Worm (Caenorhabditis elegans): ENCODE data around the gene C29F5.1.
A peak's percentile ranks its signal among the peaks of the same experiment; 100 is the strongest.

Gene C29F5.1

DNA sequence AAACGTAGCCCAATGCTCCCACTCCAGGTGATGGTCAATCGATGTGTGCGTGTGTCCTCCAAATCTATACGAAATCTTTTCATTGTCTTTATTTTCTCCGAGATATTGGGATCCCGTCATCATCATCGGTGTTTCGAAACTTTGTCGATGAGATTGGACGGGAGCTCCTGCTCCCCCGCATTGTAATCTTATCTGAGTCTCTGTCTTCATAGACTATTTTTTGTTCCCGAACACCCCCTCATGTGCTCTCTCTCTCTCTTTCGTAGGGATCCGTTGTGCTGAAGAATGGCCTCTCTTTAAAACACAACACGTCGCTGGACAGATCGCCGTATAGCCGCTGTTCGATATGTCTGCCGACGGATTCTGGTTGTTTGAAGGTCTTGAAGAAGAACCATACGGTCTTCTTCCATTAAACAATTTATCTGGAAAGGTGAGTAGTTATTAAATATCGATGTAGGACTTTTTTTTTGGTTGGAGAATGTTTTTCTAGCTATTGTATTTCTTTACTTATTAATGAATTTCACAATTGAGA is at the start of gene C29F5.1:
C29F5.1 (plus strand) TSS at position 317 of the 532 bp plus-strand sequence.
- no peak for TF ChIP-seq dao-5 (tag; optimal IDR thresholded peaks at IDR 0.05)
- TF ChIP-seq W03F9.2 (tag; optimal IDR thresholded peaks at IDR 0.05), result no peak
- TF ChIP-seq him-1 (tag; optimal IDR thresholded peaks at IDR 0.05), result no peak

DNA sequence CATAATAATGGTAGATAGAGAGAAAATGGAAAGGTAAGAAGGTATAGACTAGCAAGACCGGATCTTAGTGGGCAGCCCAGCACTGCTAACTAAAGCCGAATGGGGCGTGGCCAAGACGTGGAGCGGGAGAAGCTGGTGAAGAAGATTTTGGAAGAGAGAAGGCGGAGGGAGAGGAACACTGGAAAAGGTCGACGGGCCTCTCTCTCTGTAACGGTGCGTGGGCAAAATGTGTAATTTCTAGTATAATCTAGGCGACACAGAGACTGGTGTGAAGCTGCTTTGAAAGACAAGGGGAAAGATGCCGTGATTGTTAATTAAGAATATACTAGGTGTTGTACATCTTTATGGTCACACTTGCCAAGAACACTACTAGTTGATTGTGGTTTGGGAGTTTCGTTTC is 47.3 kb upstream of the C29F5.1 start, which contains the start of gene F13H8.5:
F13H8.5 (minus strand) TSS at position 101 of the 400 bp plus-strand sequence.
- no peak for TF ChIP-seq W03F9.2 (tag; optimal IDR thresholded peaks at IDR 0.05)
- no peak for TF ChIP-seq him-1 (tag; optimal IDR thresholded peaks at IDR 0.05)
- no peak for TF ChIP-seq dao-5 (tag; optimal IDR thresholded peaks at IDR 0.05)

DNA sequence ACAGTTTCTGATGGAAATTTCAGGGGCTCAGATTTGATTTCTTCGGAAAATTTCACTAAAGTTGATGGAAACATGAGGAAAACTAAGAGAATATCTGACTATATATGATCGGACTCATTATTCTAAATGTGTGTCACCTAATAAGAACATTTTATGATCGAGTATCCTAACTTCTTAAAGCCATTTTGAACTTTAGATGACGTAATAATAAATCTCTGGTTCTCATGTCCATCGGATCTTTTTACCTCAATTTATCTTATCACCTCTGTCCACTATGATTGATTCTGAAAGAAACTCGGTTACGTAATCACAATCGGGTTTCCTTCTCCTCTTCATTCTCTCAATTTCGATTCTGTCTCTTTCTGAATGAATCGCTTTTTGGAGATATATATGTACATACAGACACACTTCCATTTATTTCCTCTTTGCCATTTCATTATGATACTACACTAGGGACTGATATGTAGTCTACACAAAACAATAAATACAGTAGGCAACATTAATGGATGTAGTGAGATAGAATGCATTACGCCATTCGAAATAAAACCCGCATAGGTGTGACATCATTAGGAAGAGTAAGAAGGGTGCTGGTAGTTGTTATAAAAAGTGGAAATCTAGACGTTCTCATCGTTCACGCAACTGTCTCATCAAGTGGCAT is 46.0 kb upstream of the C29F5.1 start:
- no peak for TF ChIP-seq dao-5 (tag; optimal IDR thresholded peaks at IDR 0.05)
- TF ChIP-seq W03F9.2 (tag; optimal IDR thresholded peaks at IDR 0.05), result no peak
- no peak for TF ChIP-seq him-1 (tag; optimal IDR thresholded peaks at IDR 0.05)

DNA sequence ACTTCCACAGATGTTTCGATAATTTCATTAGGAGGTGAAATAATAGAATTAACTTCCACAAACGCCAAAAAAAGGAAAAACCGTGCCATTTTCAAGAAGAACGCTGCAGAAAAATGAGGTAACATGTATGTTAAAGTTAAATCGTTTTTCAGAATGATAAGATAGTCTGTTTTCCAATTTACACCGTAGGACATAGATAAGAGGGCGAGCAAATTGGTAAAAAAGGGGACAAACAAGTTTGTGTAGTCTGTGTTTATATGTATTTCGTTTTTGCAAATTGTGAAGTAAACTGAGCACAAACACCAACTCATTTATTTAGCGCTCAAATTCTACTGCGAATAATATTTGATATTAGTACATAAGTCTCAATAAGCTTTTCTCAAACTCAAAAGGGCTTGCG is 43.5 kb upstream of the C29F5.1 start, which contains the start of gene F13H8.11:
F13H8.11 (minus strand) TSS at position 155 of the 400 bp plus-strand sequence.
- TF ChIP-seq dao-5 (tag; optimal IDR thresholded peaks at IDR 0.05) (no peak), him-1 (tag; optimal IDR thresholded peaks at IDR 0.05) (no peak), W03F9.2 (tag; optimal IDR thresholded peaks at IDR 0.05) (no peak)

DNA sequence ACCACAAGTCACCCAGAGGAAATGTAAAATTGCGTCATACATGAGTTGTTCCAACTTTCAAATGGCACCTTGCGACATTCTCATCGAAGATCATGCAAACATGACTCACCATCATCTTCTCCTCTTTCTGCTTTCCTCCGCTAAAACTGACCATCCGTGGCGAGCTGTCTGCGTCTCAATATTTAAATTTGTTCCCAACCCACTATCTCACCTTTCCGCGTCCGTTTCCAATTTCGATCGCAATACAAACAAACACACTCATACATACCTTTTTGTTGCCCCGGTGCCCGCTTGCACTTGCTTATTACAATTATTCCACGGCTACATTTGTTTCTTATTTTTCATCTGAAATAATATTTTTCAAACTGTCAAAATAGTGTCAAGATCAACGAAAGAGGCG is 42.6 kb upstream of the C29F5.1 start, which contains the start of gene nmgp-1:
nmgp-1 (plus strand) TSS at position 174 of the 400 bp plus-strand sequence.
- TF ChIP-seq W03F9.2 (tag; optimal IDR thresholded peaks at IDR 0.05) (no peak), him-1 (tag; optimal IDR thresholded peaks at IDR 0.05) (no peak), dao-5 (tag; optimal IDR thresholded peaks at IDR 0.05) (no peak)

DNA sequence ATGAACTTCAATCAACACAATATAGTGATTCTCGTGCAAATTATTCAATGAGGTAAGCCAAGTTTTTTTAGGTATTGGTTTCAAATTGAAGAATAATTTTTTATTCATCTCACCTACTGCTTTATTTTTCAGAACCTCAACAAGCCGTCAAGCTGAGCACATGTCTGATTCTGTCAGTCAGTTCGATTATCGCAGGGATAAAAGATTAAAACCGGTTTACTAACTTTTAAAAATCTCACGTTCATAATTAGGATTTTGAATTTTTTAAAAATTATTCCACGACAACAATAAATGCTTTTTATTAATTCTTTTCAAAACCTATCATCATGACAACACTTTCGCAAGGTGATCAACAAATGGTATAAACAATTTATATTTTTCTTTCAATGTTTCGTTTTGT is 41.1 kb upstream of the C29F5.1 start, which contains the start of gene F13H8.12:
F13H8.12 (plus strand) TSS at position 301 of the 400 bp plus-strand sequence.
- TF ChIP-seq dao-5 (tag; optimal IDR thresholded peaks at IDR 0.05) (no peak), W03F9.2 (tag; optimal IDR thresholded peaks at IDR 0.05) (no peak), him-1 (tag; optimal IDR thresholded peaks at IDR 0.05) (no peak)

DNA sequence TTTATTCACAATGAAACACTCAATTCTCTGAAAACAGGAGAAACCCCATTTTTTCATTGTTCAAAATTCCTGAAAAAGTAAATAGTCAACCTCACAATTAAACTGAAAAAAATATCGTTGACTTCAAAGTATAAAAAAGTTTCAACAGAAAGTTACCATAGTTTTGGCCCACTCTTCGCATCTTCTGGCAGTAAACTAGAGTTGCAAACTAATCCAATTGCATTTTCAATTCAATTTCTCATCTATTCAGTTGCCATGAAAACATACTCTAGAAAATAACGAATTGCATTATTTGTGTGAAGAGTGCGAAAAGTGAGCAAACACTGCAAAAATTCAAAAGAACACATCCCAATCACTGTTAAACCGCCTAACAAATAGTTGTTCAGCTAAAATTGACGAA is 39.6 kb upstream of the C29F5.1 start, which contains the start of gene F13H8.3:
F13H8.3 (plus strand) TSS at position 301 of the 400 bp plus-strand sequence.
- TF ChIP-seq him-1 (tag; optimal IDR thresholded peaks at IDR 0.05) (no peak), W03F9.2 (tag; optimal IDR thresholded peaks at IDR 0.05) (no peak), dao-5 (tag; optimal IDR thresholded peaks at IDR 0.05) (no peak)

DNA sequence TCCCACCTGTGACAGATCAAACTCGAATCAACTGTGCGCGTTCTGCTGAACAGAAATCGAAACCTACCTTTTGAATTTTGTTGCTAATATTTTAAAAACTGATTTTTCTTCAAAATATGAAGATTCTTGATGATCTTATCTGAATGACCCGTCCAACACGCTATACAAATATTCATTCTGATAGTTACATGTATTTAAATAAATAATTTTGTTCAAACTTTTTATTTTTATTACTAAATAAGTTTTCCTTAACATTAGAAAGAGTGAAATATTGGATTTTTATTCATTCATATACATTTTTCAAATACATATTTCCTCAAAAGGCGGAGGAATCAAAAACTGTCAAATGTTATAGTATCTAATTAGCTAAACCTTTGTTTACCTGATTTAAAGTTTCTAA is 35.3 kb upstream of the C29F5.1 start, which contains the start of gene F13H8.8:
F13H8.8 (minus strand) TSS at position 101 of the 400 bp plus-strand sequence.
- TF ChIP-seq him-1 (tag; optimal IDR thresholded peaks at IDR 0.05), result no peak
- TF ChIP-seq W03F9.2 (tag; optimal IDR thresholded peaks at IDR 0.05), result no peak
- TF ChIP-seq dao-5 (tag; optimal IDR thresholded peaks at IDR 0.05), result no peak

DNA sequence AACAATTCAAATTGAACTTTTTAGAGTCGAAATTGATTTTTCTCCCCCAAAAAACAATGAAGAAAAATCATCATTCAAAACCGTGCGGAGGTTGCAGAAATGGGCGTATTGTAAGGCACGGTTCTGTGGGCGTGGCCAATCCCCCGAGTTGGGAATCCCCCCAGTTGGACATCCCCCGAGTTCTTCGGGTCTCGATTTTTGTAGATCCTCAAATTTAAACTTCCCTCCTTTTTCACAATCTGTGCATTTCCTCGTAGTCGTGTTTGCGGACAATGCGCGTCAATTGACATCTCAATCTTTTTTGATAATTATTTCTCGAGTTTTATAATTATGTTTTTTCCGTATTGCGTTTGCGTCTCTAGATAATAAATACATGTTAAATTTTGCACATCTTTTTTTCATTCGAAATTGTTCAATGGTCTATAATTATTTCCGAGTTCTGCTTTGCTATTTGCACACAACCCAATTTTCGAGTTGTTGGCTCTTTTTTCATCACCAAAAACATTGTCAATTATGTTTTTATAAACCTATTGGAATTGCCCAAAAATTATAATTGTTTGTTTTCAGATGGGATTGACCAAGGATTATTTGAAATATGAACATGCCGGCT is 33.4 kb upstream of the C29F5.1 start, which contains the start of gene F13H8.2:
F13H8.2 (plus strand) TSS at position 560 of the 610 bp plus-strand sequence.
- TF ChIP-seq W03F9.2 (tag; optimal IDR thresholded peaks at IDR 0.05) (peak; percentile 29), him-1 (tag; optimal IDR thresholded peaks at IDR 0.05) (no peak)

DNA sequence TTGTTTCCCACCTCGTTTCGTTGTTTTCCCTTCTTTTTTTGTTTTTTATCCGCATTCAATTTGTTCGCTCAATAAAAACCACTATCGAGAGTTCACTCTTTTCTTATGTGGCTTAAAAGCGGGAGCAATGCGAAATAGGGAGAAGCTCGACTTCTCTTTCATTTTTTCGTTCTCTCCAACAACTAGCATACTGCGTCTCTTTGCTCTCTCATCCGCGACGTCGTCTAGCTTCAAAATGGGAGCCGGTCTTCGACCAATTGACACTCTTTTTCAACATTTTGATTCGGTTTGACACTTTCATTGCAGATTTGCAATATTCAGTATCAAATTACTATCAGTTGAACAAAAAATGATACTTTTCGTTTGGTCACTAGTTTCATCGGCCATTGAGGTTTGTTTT is 29.4 kb upstream of the C29F5.1 start, which contains the start of gene bpl-1:
bpl-1 (plus strand) TSS at position 301 of the 400 bp plus-strand sequence.
- no peak for TF ChIP-seq W03F9.2 (tag; optimal IDR thresholded peaks at IDR 0.05)
- no peak for TF ChIP-seq dao-5 (tag; optimal IDR thresholded peaks at IDR 0.05)
- no peak for TF ChIP-seq him-1 (tag; optimal IDR thresholded peaks at IDR 0.05)

DNA sequence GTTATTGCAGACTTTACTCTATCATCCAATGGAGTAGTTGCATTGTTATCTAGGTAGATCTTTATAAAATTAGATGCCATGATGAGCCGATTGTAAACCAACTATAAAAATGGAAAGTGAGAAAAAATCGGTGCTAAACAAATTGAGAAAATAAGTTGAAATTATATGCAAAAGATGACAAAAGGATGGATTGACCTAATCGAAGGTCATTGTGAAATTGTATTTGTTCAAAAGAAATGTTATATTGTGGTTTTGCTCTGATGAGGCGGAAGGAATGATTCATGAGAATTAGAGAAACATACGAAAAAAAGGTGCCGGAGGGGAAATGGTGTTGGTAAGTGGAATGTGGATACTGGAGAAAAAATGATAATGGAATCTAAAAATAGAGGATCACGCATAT is 22.3 kb upstream of the C29F5.1 start, which contains the start of gene scly-1:
scly-1 (minus strand) TSS at position 101 of the 400 bp plus-strand sequence.
- TF ChIP-seq dao-5 (tag; optimal IDR thresholded peaks at IDR 0.05) (no peak), him-1 (tag; optimal IDR thresholded peaks at IDR 0.05) (no peak), W03F9.2 (tag; optimal IDR thresholded peaks at IDR 0.05) (no peak)

DNA sequence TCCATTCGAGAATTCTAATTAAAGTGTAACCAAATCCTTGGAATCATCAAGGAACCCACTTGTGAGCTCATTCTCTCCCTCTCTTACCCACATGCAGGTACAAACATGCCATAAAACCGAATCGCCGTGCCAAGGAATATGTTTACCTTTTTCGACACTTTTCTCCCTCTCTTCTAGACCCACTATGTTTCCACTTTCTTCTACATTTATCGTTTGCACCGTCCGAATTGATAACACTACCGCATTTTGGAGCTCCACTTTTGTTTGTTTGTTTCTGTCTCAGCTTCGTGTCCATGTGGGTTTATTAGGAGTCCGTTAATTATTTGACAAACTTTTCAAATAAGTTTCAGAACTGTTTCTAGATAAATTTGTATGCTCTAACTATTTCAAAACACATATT is 21.4 kb upstream of the C29F5.1 start:
- no peak for TF ChIP-seq W03F9.2 (tag; optimal IDR thresholded peaks at IDR 0.05)
- TF ChIP-seq dao-5 (tag; optimal IDR thresholded peaks at IDR 0.05), result no peak
- TF ChIP-seq him-1 (tag; optimal IDR thresholded peaks at IDR 0.05), result no peak

DNA sequence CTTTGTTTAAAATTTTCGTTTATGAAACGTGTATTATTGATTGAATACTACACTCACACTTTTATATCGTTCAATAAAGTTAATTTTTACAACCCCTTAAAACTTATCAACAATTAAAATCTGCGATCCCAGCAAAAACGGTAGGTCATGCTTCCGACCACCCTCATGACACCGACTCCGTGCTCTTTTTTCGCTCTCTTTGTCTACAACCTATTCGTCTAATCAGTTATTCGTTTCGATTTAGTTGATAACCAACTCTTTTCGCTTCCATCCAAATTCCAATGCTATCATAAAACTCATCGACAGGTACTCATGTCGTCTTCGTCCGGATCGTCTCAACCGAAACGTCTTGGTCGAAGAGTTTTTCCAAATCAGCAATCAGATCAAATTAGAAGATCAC is 20.3 kb upstream of the C29F5.1 start, which contains the start of gene F13H8.1:
F13H8.1 (plus strand) TSS at position 311 of the 400 bp plus-strand sequence.
- TF ChIP-seq W03F9.2 (tag; optimal IDR thresholded peaks at IDR 0.05) (no peak), dao-5 (tag; optimal IDR thresholded peaks at IDR 0.05) (no peak), him-1 (tag; optimal IDR thresholded peaks at IDR 0.05) (no peak)

DNA sequence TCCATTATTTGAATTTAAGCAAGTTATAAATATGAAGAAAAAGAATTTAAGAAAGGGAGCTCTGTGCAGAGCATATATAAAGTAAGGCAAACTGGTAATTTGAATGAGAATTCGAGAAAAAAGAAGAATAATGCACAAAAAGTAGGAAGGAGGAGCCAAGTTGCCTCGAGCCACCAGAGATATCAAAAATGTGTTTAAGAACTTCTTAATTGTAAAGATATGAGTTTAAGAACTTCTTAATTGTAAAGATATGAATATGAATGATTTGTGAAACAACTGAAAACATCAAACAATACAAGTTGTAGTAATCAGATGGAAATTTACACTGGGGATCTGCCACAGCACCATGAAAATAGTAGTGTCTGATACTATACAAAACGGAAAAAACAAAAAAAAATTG is 16.5 kb upstream of the C29F5.1 start, which contains the start of gene F13H8.6:
F13H8.6 (minus strand) TSS at position 101 of the 400 bp plus-strand sequence.
- TF ChIP-seq dao-5 (tag; optimal IDR thresholded peaks at IDR 0.05) (no peak), W03F9.2 (tag; optimal IDR thresholded peaks at IDR 0.05) (no peak), him-1 (tag; optimal IDR thresholded peaks at IDR 0.05) (no peak)
